Fruit fly (Drosophila melanogaster): ENCODE data around the gene CG3191.
A peak's percentile ranks its signal among the peaks of the same experiment; 100 is the strongest.

Gene CG3191

dm6 chrX:2274704-2275199 lies 23.0 kb upstream of the CG3191 start, which contains the start of gene Grp170 (continued):
- TF ChIP-seq Dfd (GFP tag; optimal IDR thresholded peaks at IDR 0.05) (no peak), CG7839 (tag; optimal IDR thresholded peaks at IDR 0.05) (no peak), bowl (GFP tag; IDR thresholded peaks at IDR 0.05) (no peak), Hsf (GFP tag; optimal IDR thresholded peaks at IDR 0.05) (no peak), CG2116 (GFP tag; optimal IDR thresholded peaks at IDR 0.05) (peak; percentile 91), CG3995 (GFP tag; optimal IDR thresholded peaks at IDR 0.05) (no peak), lbe (GFP tag; optimal IDR thresholded peaks at IDR 0.05) (no peak), chinmo (GFP tag; IDR thresholded peaks at IDR 0.05; ENCODE audit: partially characterized antibody) (peak; percentile 90; the same call in 3 of the 4 replicates), ftz-f1 (GFP tag; optimal IDR thresholded peaks at IDR 0.05) (no peak), CG15479 (GFP tag; optimal IDR thresholded peaks at IDR 0.05) (no peak), CG11695 (GFP tag; IDR thresholded peaks at IDR 0.05) (no peak), MESR4 (GFP tag; optimal IDR thresholded peaks at IDR 0.05) (peak; percentile 86), wdn (GFP tag; IDR thresholded peaks at IDR 0.05) (no peak), pita (GFP tag; optimal IDR thresholded peaks at IDR 0.05) (no peak), stc (GFP tag; IDR thresholded peaks at IDR 0.05) (no peak), Elba2 (GFP tag; optimal IDR thresholded peaks at IDR 0.05) (no peak), nerfin-1 (tag; optimal IDR thresholded peaks at IDR 0.05) (no peak), ems (GFP tag; optimal IDR thresholded peaks at IDR 0.05) (peak; percentile 2), CG10147 (GFP tag; optimal IDR thresholded peaks at IDR 0.05) (no peak), NfI (GFP tag; optimal IDR thresholded peaks at IDR 0.05) (no peak), Neu2 (GFP tag; optimal IDR thresholded peaks at IDR 0.05; ENCODE audit: borderline replicate concordance) (no peak), CG11247 (GFP tag; IDR thresholded peaks at IDR 0.05) (no peak), bab2 (GFP tag; optimal IDR thresholded peaks at IDR 0.05) (no peak), nau (GFP tag; optimal IDR thresholded peaks at IDR 0.05) (no peak), CG12155 (GFP tag; optimal IDR thresholded peaks at IDR 0.05) (no peak), HHEX (GFP tag; optimal IDR thresholded peaks at IDR 0.05) (no peak), fd102C (GFP tag; optimal IDR thresholded peaks at IDR 0.05) (no peak), CG16779 (GFP tag; IDR thresholded peaks at IDR 0.05) (no peak), CG3407 (GFP tag; optimal IDR thresholded peaks at IDR 0.05) (no peak), aop (GFP tag; IDR thresholded peaks at IDR 0.05) (no peak), CG11093 (GFP tag; IDR thresholded peaks at IDR 0.05) (no peak), CG10431 (GFP tag; optimal IDR thresholded peaks at IDR 0.05) (peak; percentile 8), CG6854 (GFP tag; optimal IDR thresholded peaks at IDR 0.05) (no peak), CG4707 (GFP tag; optimal IDR thresholded peaks at IDR 0.05) (no peak), CG8765 (GFP tag; IDR thresholded peaks at IDR 0.05) (no peak), pan (optimal IDR thresholded peaks at IDR 0.05) (no peak), pan (GFP tag; optimal IDR thresholded peaks at IDR 0.05 in 1 of 2, IDR thresholded peaks at IDR 0.05 in 1 of 2) (no peak), scrt (GFP tag; optimal IDR thresholded peaks at IDR 0.05) (peak; percentile 93), CG12071 (GFP tag; optimal IDR thresholded peaks at IDR 0.05) (no peak), HmgD (GFP tag; optimal IDR thresholded peaks at IDR 0.05) (no peak), CG31224 (GFP tag; IDR thresholded peaks at IDR 0.05) (no peak), psq (GFP tag; optimal IDR thresholded peaks at IDR 0.05) (no peak), CG10979 (tag; optimal IDR thresholded peaks at IDR 0.05) (no peak), CG13424 (tag; optimal IDR thresholded peaks at IDR 0.05) (no peak), CG1647 (GFP tag; optimal IDR thresholded peaks at IDR 0.05) (no peak), gro (GFP tag; optimal IDR thresholded peaks at IDR 0.05) (no peak), Dll (GFP tag; IDR thresholded peaks at IDR 0.05; ENCODE audit: partially characterized antibody) (peak; percentile 86), Dip3 (GFP tag; optimal IDR thresholded peaks at IDR 0.05) (peak; percentile 6), CG12391 (tag; optimal IDR thresholded peaks at IDR 0.05) (peak; percentile 27), CG3726 (GFP tag; IDR thresholded peaks at IDR 0.05) (no peak), zen2 (GFP tag; IDR thresholded peaks at IDR 0.05; ENCODE audit: partially characterized antibody) (peak; percentile 76)

Data from whole organism, embryonic.